Worm (Caenorhabditis elegans): ENCODE measurements around the gene fbxc-34.

DNA sequence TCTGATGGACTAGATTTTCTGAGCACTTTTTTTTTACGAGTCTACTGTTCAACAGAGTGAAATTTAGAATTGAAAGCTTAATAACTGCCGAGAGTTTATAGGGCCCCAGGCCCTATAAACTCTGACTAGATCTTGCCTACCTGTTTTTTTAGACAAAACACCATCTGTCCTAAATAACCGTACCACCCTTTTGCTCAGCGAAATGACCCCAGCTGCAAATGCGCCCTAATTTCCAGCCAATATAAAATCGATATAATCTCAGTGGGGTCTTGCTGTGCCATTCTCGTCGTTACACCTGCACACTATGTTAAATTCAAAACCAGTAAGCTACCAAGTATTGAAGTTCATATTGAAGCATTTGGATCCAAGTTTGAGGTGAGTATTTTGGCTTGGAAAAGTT is 43.0 kb downstream of the fbxc-34 start, which contains the start of gene fbxc-14:
- TF ChIP-seq ama-1 (optimal IDR thresholded peaks at IDR 0.05): no peak
- TF ChIP-seq hmg-4 (GFP tag; optimal IDR thresholded peaks at IDR 0.05): no peak
- TF ChIP-seq tbx-37 (GFP tag; conservative IDR thresholded peaks at IDR 0.05): no peak
- TF ChIP-seq ets-7 (tag; optimal IDR thresholded peaks at IDR 0.05): no peak
- no peak for TF ChIP-seq flt-1 (GFP tag; IDR thresholded peaks at IDR 0.05)
- TF ChIP-seq tbx-11 (GFP tag; IDR thresholded peaks at IDR 0.05): no peak
- no peak for TF ChIP-seq hmbx-1 (tag; optimal IDR thresholded peaks at IDR 0.05)
- TF ChIP-seq pes-1 (GFP tag; IDR thresholded peaks at IDR 0.05): no peak
- TF ChIP-seq ceh-13 (GFP tag; optimal IDR thresholded peaks at IDR 0.05): no peak
- no peak for TF ChIP-seq aly-1 (tag; optimal IDR thresholded peaks at IDR 0.05)
- no peak for TF ChIP-seq B0310.2 (tag; optimal IDR thresholded peaks at IDR 0.05)
